Worm (Caenorhabditis elegans): ENCODE measurements around the gene pigb-1.

pigb-1 gene

DNA sequence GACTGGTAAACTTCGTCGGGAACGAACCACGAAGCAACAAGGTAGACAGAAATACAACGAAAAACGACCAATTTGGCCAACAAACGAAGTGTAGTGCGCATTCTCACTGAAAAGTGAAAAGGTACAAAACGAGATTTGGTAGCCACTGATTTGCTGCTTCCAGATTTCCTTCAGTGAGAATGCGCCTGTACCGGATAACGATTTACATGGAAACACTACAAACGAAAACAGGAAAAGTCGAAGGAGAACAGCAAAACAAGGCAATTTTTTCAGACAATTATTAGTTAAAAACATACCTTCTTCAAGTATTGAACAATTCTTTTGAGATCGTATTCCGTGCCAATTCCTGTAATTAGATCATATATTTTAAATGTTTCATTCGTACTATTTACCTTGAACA is at the start of gene pigb-1:
TSS of gene pigb-1 (minus strand) at position 101 of the 400 bp plus-strand sequence.
- no peak for TF ChIP-seq vab-15 (tag; optimal IDR thresholded peaks at IDR 0.05)
- TF ChIP-seq nhr-12 (tag; optimal IDR thresholded peaks at IDR 0.05) = no peak
- no peak for TF ChIP-seq snu-23 (GFP tag; optimal IDR thresholded peaks at IDR 0.05)
- no peak for TF ChIP-seq unc-62 (GFP tag; optimal IDR thresholded peaks at IDR 0.05)
- no peak for TF ChIP-seq efl-3 (GFP tag; optimal IDR thresholded peaks at IDR 0.05)
- TF ChIP-seq lin-13 (GFP tag; optimal IDR thresholded peaks at IDR 0.05) = no peak
- no peak for TF ChIP-seq nhr-237 (tag; optimal IDR thresholded peaks at IDR 0.05)

DNA sequence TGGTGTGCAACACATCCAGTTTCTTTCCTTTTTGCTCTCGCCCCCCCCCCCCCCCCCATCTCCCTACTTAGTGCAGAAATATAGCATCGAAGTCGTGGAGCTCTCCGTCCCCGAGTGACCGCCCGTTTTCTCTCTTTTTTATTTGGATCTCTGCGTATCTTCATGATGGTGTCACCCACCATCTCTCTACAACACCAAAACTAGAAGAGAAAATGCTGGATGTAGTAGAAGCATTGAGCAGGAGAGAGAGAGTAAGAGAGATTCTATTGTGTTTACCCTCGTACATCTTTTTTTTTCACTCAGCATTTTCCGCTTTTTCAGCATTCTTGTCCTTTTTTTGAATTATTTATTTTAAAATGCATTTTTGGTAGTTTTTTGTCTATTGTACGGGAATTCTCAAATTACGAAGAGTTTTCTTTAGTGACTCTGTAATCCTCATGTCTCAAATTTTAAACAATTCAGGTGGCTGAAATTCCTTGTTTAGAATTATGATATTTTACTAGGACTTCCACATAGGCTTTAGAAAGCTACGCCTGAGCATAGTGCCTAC is 49.6 kb upstream of the pigb-1 start:
- TF ChIP-seq nhr-71 (tag; optimal IDR thresholded peaks at IDR 0.05) (peak; percentile 14), egl-27 (tag; optimal IDR thresholded peaks at IDR 0.05) (no peak), zip-4 (GFP tag; optimal IDR thresholded peaks at IDR 0.05) (no peak), unc-86 (tag; optimal IDR thresholded peaks at IDR 0.05) (peak; percentile 57), rnt-1 (tag; optimal IDR thresholded peaks at IDR 0.05) (no peak), hpl-2 (GFP tag; optimal IDR thresholded peaks at IDR 0.05) (no peak), sox-4 (tag; optimal IDR thresholded peaks at IDR 0.05) (no peak), lin-15B (tag; optimal IDR thresholded peaks at IDR 0.05) (no peak), mep-1 (tag; optimal IDR thresholded peaks at IDR 0.05) (peak; percentile 8), isw-1 (GFP tag; IDR thresholded peaks at IDR 0.05) (no peak; the same call in 1 of the 2 replicates), C34B4.2 (tag; optimal IDR thresholded peaks at IDR 0.05) (no peak), nhr-90 (tag; optimal IDR thresholded peaks at IDR 0.05; ENCODE audit: poor library complexity) (no peak), aly-2 (tag; optimal IDR thresholded peaks at IDR 0.05) (no peak), efl-1 (optimal IDR thresholded peaks at IDR 0.05) (no peak), efl-1 (GFP tag; optimal IDR thresholded peaks at IDR 0.05 in 1 of 2) (peak in 1 of 2 experiments; percentile 62), lin-14 (GFP tag; optimal IDR thresholded peaks at IDR 0.05) (peak; percentile 78), ceh-63 (GFP tag; optimal IDR thresholded peaks at IDR 0.05) (no peak), blmp-1 (tag; optimal IDR thresholded peaks at IDR 0.05) (no peak), ama-1 (optimal IDR thresholded peaks at IDR 0.05) (no peak), mab-9 (GFP tag; IDR thresholded peaks at IDR 0.05) (no peak), ceh-82 (tag; optimal IDR thresholded peaks at IDR 0.05) (peak in 1 of 3 experiments; percentile 47), irx-1 (tag; optimal IDR thresholded peaks at IDR 0.05) (no peak), unc-98 (GFP tag; IDR thresholded peaks at IDR 0.05) (no peak), lin-13 (GFP tag; optimal IDR thresholded peaks at IDR 0.05) (no peak), snu-23 (GFP tag; optimal IDR thresholded peaks at IDR 0.05) (peak; percentile 8), hlh-17 (GFP tag; optimal IDR thresholded peaks at IDR 0.05; ENCODE audit: borderline replicate concordance) (no peak), alr-1 (tag; optimal IDR thresholded peaks at IDR 0.05; ENCODE audit: borderline replicate concordance) (no peak), lsy-2 (tag; optimal IDR thresholded peaks at IDR 0.05) (peak in 1 of 2 experiments; percentile 28), fkh-10 (GFP tag; optimal IDR thresholded peaks at IDR 0.05) (peak; percentile 63), zag-1 (tag; optimal IDR thresholded peaks at IDR 0.05) (no peak), ceh-8 (GFP tag; optimal IDR thresholded peaks at IDR 0.05) (no peak), Y116A8C.19 (tag; optimal IDR thresholded peaks at IDR 0.05; ENCODE audit: borderline replicate concordance) (no peak), xbp-1 (tag; optimal IDR thresholded peaks at IDR 0.05) (no peak), unc-62 (GFP tag; optimal IDR thresholded peaks at IDR 0.05) (no peak), nhr-12 (tag; optimal IDR thresholded peaks at IDR 0.05) (no peak), fos-1 (tag; optimal IDR thresholded peaks at IDR 0.05) (no peak), fkh-8 (tag; optimal IDR thresholded peaks at IDR 0.05) (peak; percentile 36), ztf-11 (tag; optimal IDR thresholded peaks at IDR 0.05) (no peak), sptf-1 (tag; optimal IDR thresholded peaks at IDR 0.05) (no peak), lir-3 (tag; optimal IDR thresholded peaks at IDR 0.05; ENCODE audit: poor library complexity) (no peak)

All from whole organism, L1 larva.